Fruit fly (Drosophila melanogaster) whole organism, embryonic: Measurements from ENCODE around the gene CG7970.

Experiments
- Atf-2 ChIP-seq: fragments of 200-800 bp; sonication (Bioruptor generic); optimal IDR thresholded peaks from 2 replicates; lab custom pipeline; 2016; ENCODE audit warnings: missing biosample characterization, missing genetic modification characterization
- BtbVII ChIP-seq: fragments of 200-800 bp; sonication (Bioruptor generic); optimal IDR thresholded peaks from 3 replicates; lab custom pipeline; 2017; ENCODE audit warnings: missing biosample characterization, mild to moderate bottlenecking, missing genetic modification characterization
- CG10462 ChIP-seq: fragments of 200-800 bp; sonication (Bioruptor generic); optimal IDR thresholded peaks from 2 replicates; lab custom pipeline; 2016; ENCODE audit warnings: missing biosample characterization, missing genetic modification characterization
- CG11695 ChIP-seq: fragments of 200-800 bp; sonication (Bioruptor generic); IDR thresholded peaks from 3 replicates; pipeline ENCODE4 v1.3.6; 2022; ENCODE audit warnings: missing biosample characterization, missing genetic modification characterization
- CG13624 ChIP-seq: fragments of 200-800 bp; sonication (Bioruptor generic); optimal IDR thresholded peaks from 2 replicates; lab custom pipeline; 2016; ENCODE audit warnings: missing biosample characterization, missing genetic modification characterization
- CG14014 ChIP-seq: fragments of 200-800 bp; sonication (Bioruptor generic); IDR thresholded peaks from 2 replicates; pipeline ENCODE4 v1.3.6; 2022; ENCODE audit warnings: missing biosample characterization, missing genetic modification characterization
- CG15073 ChIP-seq: fragments of 200-800 bp; sonication (Bioruptor generic); optimal IDR thresholded peaks from 2 replicates; lab custom pipeline; 2016; ENCODE audit warnings: missing biosample characterization, missing genetic modification characterization
- CG15514 ChIP-seq: fragments of 200-800 bp; sonication (Bioruptor generic); optimal IDR thresholded peaks from 3 replicates; lab custom pipeline; 2017; ENCODE audit warnings: missing biosample characterization, missing genetic modification characterization, mild to moderate bottlenecking, moderate library complexity, missing genetic modification reagents
- CG17186 ChIP-seq: fragments of 200-800 bp; sonication (Bioruptor generic); optimal IDR thresholded peaks from 3 replicates; lab custom pipeline; 2017; ENCODE audit warnings: missing biosample characterization, missing genetic modification reagents, missing genetic modification characterization
- CG18619 ChIP-seq: fragments of 200-800 bp; sonication (Bioruptor generic); optimal IDR thresholded peaks from 3 replicates; lab custom pipeline; 2017; ENCODE audit warnings: missing biosample characterization, mild to moderate bottlenecking, missing genetic modification characterization
- CG2875 ChIP-seq: fragments of 200-800 bp; sonication (Bioruptor generic); optimal IDR thresholded peaks from 2 replicates; lab custom pipeline; 2017; ENCODE audit warnings: missing biosample characterization, mild to moderate bottlenecking, missing genetic modification characterization, missing genetic modification reagents
- CG31224 ChIP-seq: fragments of 200-800 bp; sonication (Bioruptor generic); IDR thresholded peaks from 2 replicates; pipeline ENCODE4 v1.3.6; 2022; ENCODE audit warnings: missing biosample characterization, missing genetic modification characterization
- CG34224 ChIP-seq: fragments of 200-800 bp; sonication (Bioruptor generic); IDR thresholded peaks from 3 replicates; pipeline ENCODE4 v1.3.6; 2022; ENCODE audit warnings: missing biosample characterization, missing genetic modification characterization; ENCODE audit not compliant: partially characterized antibody
- CG3726 ChIP-seq: fragments of 200-800 bp; sonication (Bioruptor generic); IDR thresholded peaks from 3 replicates; pipeline ENCODE4, ENCODE4 v1.3.6; 2022; ENCODE audit warnings: missing biosample characterization, missing genetic modification characterization
- CG4424 ChIP-seq: fragments of 200-800 bp; sonication (Bioruptor generic); optimal IDR thresholded peaks from 3 replicates; lab custom pipeline; 2016; ENCODE audit warnings: missing biosample characterization, missing genetic modification characterization
- CG6254 ChIP-seq: fragments of 200-800 bp; sonication (Bioruptor generic); optimal IDR thresholded peaks from 3 replicates; lab custom pipeline; 2017; ENCODE audit warnings: mild to moderate bottlenecking, missing biosample characterization, missing genetic modification reagents, missing genetic modification characterization
- CG6689 ChIP-seq: fragments of 200-800 bp; sonication (Bioruptor generic); IDR thresholded peaks from 2 replicates; pipeline ENCODE4 v1.3.6; 2022; ENCODE audit warnings: missing biosample characterization, missing genetic modification characterization
- CG7987 ChIP-seq: fragments of 200-800 bp; sonication (Bioruptor generic); optimal IDR thresholded peaks from 2 replicates; lab custom pipeline; 2018; ENCODE audit warnings: missing biosample characterization, mild to moderate bottlenecking, missing genetic modification characterization, moderate library complexity
- Fer2 ChIP-seq: fragments of 200-800 bp; sonication (Bioruptor generic); optimal IDR thresholded peaks from 2 replicates; lab custom pipeline; 2018; ENCODE audit warnings: missing biosample characterization, mild to moderate bottlenecking, missing genetic modification characterization, moderate library complexity
- Gug ChIP-seq: fragments of 200-800 bp; sonication (Bioruptor generic); IDR thresholded peaks from 4 replicates; pipeline ENCODE4 v1.3.6; 2022; ENCODE audit warnings: missing biosample characterization, missing genetic modification characterization
- HLHmδ ChIP-seq: fragments of 200-800 bp; sonication (Bioruptor generic); optimal IDR thresholded peaks from 2 replicates; lab custom pipeline; 2018; ENCODE audit warnings: missing biosample characterization, mild to moderate bottlenecking, missing genetic modification characterization, moderate library complexity
- Jarid2 ChIP-seq: fragments of 200-800 bp; sonication (Bioruptor generic); optimal IDR thresholded peaks from 3 replicates; lab custom pipeline; 2017; ENCODE audit warnings: mild to moderate bottlenecking, missing biosample characterization, missing genetic modification reagents, missing genetic modification characterization
- Kr ChIP-seq: fragments of 200-800 bp; sonication (Bioruptor generic); optimal IDR thresholded peaks from 2 replicates; lab custom pipeline; 2017; ENCODE audit warnings: missing biosample characterization, mild to moderate bottlenecking, missing genetic modification characterization
- Lhr ChIP-seq: fragments of 200-800 bp; sonication (Bioruptor generic); optimal IDR thresholded peaks from 3 replicates; lab custom pipeline; 2017; ENCODE audit warnings: mild to moderate bottlenecking, missing biosample characterization, missing genetic modification reagents, missing genetic modification characterization
- Scr ChIP-seq: fragments of 200-800 bp; sonication (Bioruptor generic); IDR thresholded peaks from 2 replicates; pipeline ENCODE4 v1.3.6; 2022; ENCODE audit warnings: missing biosample characterization, missing genetic modification characterization; ENCODE audit not compliant: partially characterized antibody
- Six4 ChIP-seq: fragments of 200-800 bp; sonication (Bioruptor generic); optimal IDR thresholded peaks from 2 replicates; lab custom pipeline; 2016; ENCODE audit warnings: missing biosample characterization, missing genetic modification characterization
- al ChIP-seq: fragments of 200-800 bp; sonication (Bioruptor generic); IDR thresholded peaks from 2 replicates; pipeline ENCODE4 v1.3.6; 2022; ENCODE audit warnings: missing biosample characterization, missing genetic modification characterization
- bbx ChIP-seq: fragments of 200-800 bp; sonication (Bioruptor generic); IDR thresholded peaks from 2 replicates; pipeline ENCODE4 v1.3.6; 2022; ENCODE audit warnings: missing biosample characterization, missing genetic modification characterization; ENCODE audit not compliant: partially characterized antibody
- cas ChIP-seq: fragments of 200-800 bp; sonication (Bioruptor generic); IDR thresholded peaks from 2 replicates; pipeline ENCODE4 v1.3.6; 2022; ENCODE audit warnings: missing biosample characterization, missing genetic modification characterization
- cwo ChIP-seq: fragments of 200-800 bp; sonication (Bioruptor generic); optimal IDR thresholded peaks from 3 replicates; lab custom pipeline; 2017; ENCODE audit warnings: missing biosample characterization, missing genetic modification characterization, mild to moderate bottlenecking, moderate library complexity, missing genetic modification reagents
- ems ChIP-seq: fragments of 200-800 bp; sonication (Bioruptor generic); optimal IDR thresholded peaks from 3 replicates; lab custom pipeline; 2016; ENCODE audit warnings: missing biosample characterization, missing genetic modification characterization
- en ChIP-seq: fragments of 200-800 bp; sonication (Bioruptor generic); optimal IDR thresholded peaks from 2 replicates; lab custom pipeline; 2016; ENCODE audit warnings: missing biosample characterization, missing genetic modification characterization
- esg ChIP-seq: fragments of 200-800 bp; sonication (Bioruptor generic); conservative IDR thresholded peaks from 2 replicates; pipeline ENCODE4 v1.3.6; 2022; ENCODE audit warnings: missing biosample characterization, missing genetic modification characterization
- ewg ChIP-seq: fragments of 200-800 bp; sonication (Bioruptor generic); optimal IDR thresholded peaks from 3 replicates; lab custom pipeline; 2017; ENCODE audit warnings: mild to moderate bottlenecking, missing biosample characterization, missing genetic modification reagents, missing genetic modification characterization
- fru ChIP-seq: fragments of >200 bp; optimal IDR thresholded peaks from 2 replicates; lab custom pipeline; 2017
- fu2 ChIP-seq: fragments of 200-800 bp; sonication (Bioruptor generic); optimal IDR thresholded peaks from 2 replicates; lab custom pipeline; 2016; ENCODE audit warnings: missing biosample characterization, missing genetic modification characterization
- insv ChIP-seq, 2 experiments: fragments of 200-800 bp; sonication (Bioruptor generic); optimal IDR thresholded peaks; 3 replicates each; lab custom pipeline; 2016 to 2018; ENCODE audit warnings: missing biosample characterization in 2 of 2, missing genetic modification characterization in 2 of 2
- kni ChIP-seq: fragments of 200-800 bp; sonication (Bioruptor generic); optimal IDR thresholded peaks from 3 replicates; lab custom pipeline; 2017; ENCODE audit warnings: mild to moderate bottlenecking, missing biosample characterization, missing genetic modification reagents, missing genetic modification characterization
- nerfin-2 ChIP-seq: fragments of 200-800 bp; sonication (Bioruptor generic); IDR thresholded peaks from 2 replicates; pipeline ENCODE4 v1.3.6; 2022; ENCODE audit warnings: missing biosample characterization, missing genetic modification characterization; ENCODE audit not compliant: partially characterized antibody
- org-1 ChIP-seq: fragments of 200-800 bp; sonication (Bioruptor generic); optimal IDR thresholded peaks from 2 replicates; lab custom pipeline; 2017; ENCODE audit warnings: missing biosample characterization, missing genetic modification characterization
- phol ChIP-seq: fragments of 200-800 bp; sonication (Bioruptor generic); optimal IDR thresholded peaks from 3 replicates; lab custom pipeline; 2018; ENCODE audit warnings: missing biosample characterization, mild to moderate bottlenecking, missing genetic modification characterization, moderate library complexity
- pros ChIP-seq: fragments of 200-800 bp; sonication (Bioruptor generic); optimal IDR thresholded peaks from 3 replicates; lab custom pipeline; 2019; ENCODE audit warnings: missing biosample characterization, mild to moderate bottlenecking, missing genetic modification characterization, moderate library complexity
- scrt ChIP-seq: fragments of 200-800 bp; sonication (Bioruptor generic); optimal IDR thresholded peaks from 2 replicates; lab custom pipeline; 2018; ENCODE audit warnings: missing biosample characterization, mild to moderate bottlenecking, missing genetic modification characterization, moderate library complexity
- sima ChIP-seq: fragments of 200-800 bp; sonication (Bioruptor generic); optimal IDR thresholded peaks from 2 replicates; lab custom pipeline; 2016; ENCODE audit warnings: missing biosample characterization, missing genetic modification characterization
- slbo ChIP-seq: fragments of 200-800 bp; sonication (Bioruptor generic); IDR thresholded peaks from 2 replicates; pipeline ENCODE4 v1.3.6; 2022; ENCODE audit warnings: missing biosample characterization, missing genetic modification characterization
- so ChIP-seq: fragments of 200-800 bp; sonication (Bioruptor generic); IDR thresholded peaks from 3 replicates; pipeline ENCODE4 v1.3.6; 2022; ENCODE audit warnings: missing biosample characterization, missing genetic modification characterization
- sqz ChIP-seq: fragments of 200-800 bp; sonication (Bioruptor generic); optimal IDR thresholded peaks from 3 replicates; lab custom pipeline; 2018; ENCODE audit warnings: missing biosample characterization, mild to moderate bottlenecking, missing genetic modification characterization
- tgo ChIP-seq: fragments of 200-800 bp; sonication (Bioruptor generic); IDR thresholded peaks from 3 replicates; pipeline ENCODE4 v1.3.6; 2022; ENCODE audit warnings: missing biosample characterization, missing genetic modification characterization
- tna ChIP-seq: fragments of 200-800 bp; sonication (Bioruptor generic); IDR thresholded peaks from 2 replicates; pipeline ENCODE4 v1.3.6; 2022; ENCODE audit warnings: missing biosample characterization, missing genetic modification characterization; ENCODE audit not compliant: partially characterized antibody
- ttk ChIP-seq: fragments of 200-800 bp; sonication (Bioruptor generic); IDR thresholded peaks from 2 replicates; pipeline ENCODE4 v2.1.2; 2022; ENCODE audit warnings: missing biosample characterization, missing genetic modification characterization
- tx ChIP-seq: fragments of 200-800 bp; sonication (Bioruptor generic); optimal IDR thresholded peaks from 2 replicates; lab custom pipeline; 2016; ENCODE audit warnings: missing biosample characterization, missing genetic modification characterization

CG7970 gene

DNA sequence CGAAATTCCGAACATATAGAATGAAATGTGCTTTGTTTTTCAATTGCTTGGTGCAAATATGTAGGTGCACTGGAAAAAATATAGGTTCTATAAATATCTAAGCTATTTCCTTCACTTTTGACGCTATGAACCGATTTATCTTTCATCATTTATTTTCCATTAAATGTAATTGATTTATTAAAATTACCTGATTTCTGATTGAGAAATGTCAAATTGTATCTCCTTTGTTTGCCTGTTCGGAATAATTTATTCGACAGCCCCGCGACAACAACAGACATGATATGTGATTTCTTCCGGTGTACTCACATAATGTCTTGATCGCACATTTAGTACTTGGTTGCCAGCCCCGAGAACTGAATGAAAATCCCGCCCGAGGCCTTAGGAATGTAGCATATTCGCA, 42.9 kb upstream of the CG7970 start (continued):
- TF ChIP-seq esg (GFP tag; lab: Robert Waterston, UW) = no peak
- no peak for TF ChIP-seq CG2875 (GFP tag; lab: Kevin White, UChicago)
- TF ChIP-seq ttk = no peak
- TF ChIP-seq CG14014 (GFP tag; lab: Robert Waterston, UW) = peak; percentile 54
- peak; percentile 52 for TF ChIP-seq BtbVII (GFP tag; lab: Kevin White, UChicago)
- peak; percentile 41; the same call in 1 of the 3 replicates for TF ChIP-seq tgo
- TF ChIP-seq nerfin-2 (GFP tag; lab: Robert Waterston, UW) = no peak
- no peak for TF ChIP-seq tx (GFP tag; lab: Kevin White, UChicago)
- no peak for TF ChIP-seq fru
- no peak for TF ChIP-seq CG3726
- TF ChIP-seq bbx (GFP tag; lab: Robert Waterston, UW) = no peak
- no peak for TF ChIP-seq insv (GFP tag; optimal IDR thresholded peaks at IDR 0.05; lab: Kevin White, UChicago)
- no peak for TF ChIP-seq sqz (GFP tag; lab: Kevin White, UChicago)
- TF ChIP-seq ewg (GFP tag; lab: Kevin White, UChicago) = no peak
- peak; percentile 32 for TF ChIP-seq cwo (GFP tag; lab: Kevin White, UChicago)
- no peak for TF ChIP-seq CG34224 (GFP tag; lab: Robert Waterston, UW)
- peak; percentile 17 for TF ChIP-seq CG15514
- TF ChIP-seq Lhr (GFP tag; lab: Kevin White, UChicago) = no peak
- TF ChIP-seq Gug (GFP tag; lab: Robert Waterston, UW) = peak; percentile 57; the same call in 2 of the 4 replicates
- TF ChIP-seq Jarid2 (GFP tag; lab: Kevin White, UChicago) = no peak
- TF ChIP-seq Six4 (GFP tag; lab: Kevin White, UChicago) = no peak
- TF ChIP-seq CG6254 (GFP tag; lab: Kevin White, UChicago) = no peak
- peak; percentile 75 for TF ChIP-seq slbo (GFP tag; lab: Robert Waterston, UW)
- peak; percentile 44; the same call in 1 of the 2 replicates for TF ChIP-seq CG6689 (GFP tag; lab: Robert Waterston, UW)
- TF ChIP-seq CG10462 (GFP tag; lab: Kevin White, UChicago) = no peak
- peak; percentile 47; the same call in 1 of the 3 replicates for TF ChIP-seq CG11695 (GFP tag; lab: Robert Waterston, UW)
- no peak for TF ChIP-seq pros (GFP tag; lab: Kevin White, UChicago)
- peak; percentile 57 for TF ChIP-seq CG31224 (GFP tag; lab: Robert Waterston, UW)
- no peak for TF ChIP-seq HLHmδ (GFP tag; lab: Kevin White, UChicago)
- peak; percentile 34 for TF ChIP-seq phol (tag; lab: Kevin White, UChicago)
- TF ChIP-seq kni (GFP tag; lab: Kevin White, UChicago) = no peak
- no peak for TF ChIP-seq Kr
- no peak for TF ChIP-seq sima (GFP tag; lab: Kevin White, UChicago)
- no peak for TF ChIP-seq CG15073
- peak; percentile 26 for TF ChIP-seq CG18619 (GFP tag; lab: Kevin White, UChicago)
- TF ChIP-seq CG4424 (GFP tag; lab: Kevin White, UChicago) = peak; percentile 12
- peak; percentile 29 for TF ChIP-seq CG13624 (GFP tag; lab: Kevin White, UChicago)
- TF ChIP-seq Fer2 = no peak
- no peak for TF ChIP-seq org-1 (GFP tag; lab: Kevin White, UChicago)
- TF ChIP-seq Scr (GFP tag; lab: Robert Waterston, UW) = no peak
- no peak for TF ChIP-seq tna (GFP tag; lab: Robert Waterston, UW)
- TF ChIP-seq en (GFP tag; lab: Kevin White, UChicago) = no peak
- TF ChIP-seq cas (GFP tag; lab: Robert Waterston, UW) = no peak
- TF ChIP-seq CG7987 (GFP tag; lab: Kevin White, UChicago) = no peak
- peak; percentile 67 for TF ChIP-seq al (GFP tag; lab: Robert Waterston, UW)
- no peak for TF ChIP-seq CG17186 (GFP tag; lab: Kevin White, UChicago)
- TF ChIP-seq ems (GFP tag; lab: Kevin White, UChicago) = no peak
- TF ChIP-seq scrt (GFP tag; lab: Kevin White, UChicago) = no peak
- TF ChIP-seq Atf-2 (GFP tag; lab: Kevin White, UChicago) = no peak
- TF ChIP-seq fu2 (GFP tag; lab: Kevin White, UChicago) = peak; percentile 16
- 0 out of 3 replicates have a peak, but pooled peaks have one; percentile 10 for TF ChIP-seq so (GFP tag; lab: Robert Waterston, UW)
